Fruit fly (Drosophila melanogaster) whole organism: Measurements from ENCODE around the gene CG44153.

Source experiments
- CG8478 ChIP-seq: fragments of >200 bp; optimal IDR thresholded peaks from 2 replicates; lab custom pipeline; 2018; ENCODE audit warnings: inconsistent platforms
- psq ChIP-seq: fragments of >200 bp; optimal IDR thresholded peaks from 2 replicates; lab custom pipeline; 2017

- TF ChIP-seq psq (lab: Kevin White, UChicago) (no peak), CG8478 (lab: Kevin White, UChicago) (no peak)
Observed at dm6 chr2L:10145571-10145970, 34.5 kb downstream of the CG44153 start.
